Fruit fly (Drosophila melanogaster): ENCODE data around the gene HtrA2.
A peak's percentile ranks its signal among the peaks of the same experiment; 100 is the strongest.

Gene HtrA2

DNA sequence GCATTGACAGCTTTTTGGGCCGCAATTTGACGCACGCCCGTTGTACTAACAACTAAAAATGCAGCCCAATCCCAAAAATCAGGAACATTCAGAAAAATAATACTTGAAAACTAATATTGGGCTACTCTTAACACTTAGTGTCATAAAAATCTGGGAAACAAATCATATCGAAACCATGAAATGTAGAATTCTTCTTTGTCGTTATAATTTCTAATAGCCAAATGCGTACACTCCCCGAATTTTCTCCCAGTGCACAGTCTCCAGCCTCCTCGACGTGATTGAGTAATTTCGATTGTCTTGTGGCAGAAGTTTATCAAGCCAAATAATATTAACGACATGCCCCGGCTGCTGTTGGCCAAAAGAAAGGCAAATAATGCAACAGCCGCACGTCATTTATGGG, 17.6 kb downstream of the HtrA2 start:
- TF ChIP-seq CG32121 (GFP tag; IDR thresholded peaks at IDR 0.05) (no peak), Ets98B (GFP tag; IDR thresholded peaks at IDR 0.05) (no peak), D1 (tag; optimal IDR thresholded peaks at IDR 0.05) (no peak), CG10348 (GFP tag; IDR thresholded peaks at IDR 0.05) (no peak), CG12605 (GFP tag; IDR thresholded peaks at IDR 0.05) (no peak), CG13204 (GFP tag; optimal IDR thresholded peaks at IDR 0.05) (no peak), CG9948 (tag; optimal IDR thresholded peaks at IDR 0.05) (no peak)

- TF ChIP-seq Pif1B (GFP tag; optimal IDR thresholded peaks at IDR 0.05) (no peak), Pif1A (GFP tag; optimal IDR thresholded peaks at IDR 0.05) (no peak), CG34367 (tag; optimal IDR thresholded peaks at IDR 0.05) (no peak), CG8159 (tag; optimal IDR thresholded peaks at IDR 0.05) (peak; percentile 9), CG32121 (GFP tag; IDR thresholded peaks at IDR 0.05) (no peak), Ets98B (GFP tag; IDR thresholded peaks at IDR 0.05) (peak; percentile 38), EcR (GFP tag; optimal IDR thresholded peaks at IDR 0.05) (no peak), CG10348 (GFP tag; IDR thresholded peaks at IDR 0.05) (no peak), D1 (tag; optimal IDR thresholded peaks at IDR 0.05) (no peak), CG9948 (tag; optimal IDR thresholded peaks at IDR 0.05) (peak; percentile 25), gl (tag; optimal IDR thresholded peaks at IDR 0.05) (no peak), CG17806 (tag; optimal IDR thresholded peaks at IDR 0.05) (peak; percentile 6), CG15710 (tag; optimal IDR thresholded peaks at IDR 0.05) (no peak), CG13204 (GFP tag; optimal IDR thresholded peaks at IDR 0.05) (no peak), CG4496 (GFP tag; IDR thresholded peaks at IDR 0.05) (no peak), fd96Ca (GFP tag; IDR thresholded peaks at IDR 0.05) (no peak), rn (GFP tag; IDR thresholded peaks at IDR 0.05) (no peak), Snoo (tag; optimal IDR thresholded peaks at IDR 0.05) (no peak), CG8301 (tag; optimal IDR thresholded peaks at IDR 0.05) (peak; percentile 33), CG12605 (GFP tag; IDR thresholded peaks at IDR 0.05) (no peak), CG14655 (GFP tag; optimal IDR thresholded peaks at IDR 0.05) (peak; percentile 39)
Observed at dm6 chr3R:14492287-14492889, 19.1 kb downstream of the HtrA2 start.

DNA sequence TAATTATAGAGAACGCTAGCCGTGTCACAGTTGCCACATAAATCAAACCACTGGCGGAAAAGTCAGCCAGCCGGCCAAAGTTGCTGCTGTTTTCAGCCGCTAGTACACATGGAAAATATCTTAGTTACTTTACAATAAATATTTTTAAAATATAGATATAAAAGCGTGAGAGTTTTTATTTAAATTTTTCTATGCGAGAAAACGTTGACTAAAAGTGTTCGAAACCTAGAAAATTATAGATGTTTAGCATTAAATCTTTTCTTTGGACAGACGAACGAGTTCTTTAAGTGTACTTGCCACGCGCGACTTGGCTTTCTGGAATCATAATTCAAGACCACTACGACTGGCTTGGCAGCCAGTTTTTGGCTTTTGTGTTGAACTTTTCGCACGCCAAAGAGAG, 25.0 kb downstream of the HtrA2 start:
- TF ChIP-seq Snoo (tag; optimal IDR thresholded peaks at IDR 0.05) (no peak), EcR (GFP tag; optimal IDR thresholded peaks at IDR 0.05) (no peak), CG14655 (GFP tag; optimal IDR thresholded peaks at IDR 0.05) (peak; percentile 65), CG15710 (tag; optimal IDR thresholded peaks at IDR 0.05) (no peak), CG10348 (GFP tag; IDR thresholded peaks at IDR 0.05) (no peak), CG34367 (tag; optimal IDR thresholded peaks at IDR 0.05) (no peak), CG8159 (tag; optimal IDR thresholded peaks at IDR 0.05) (no peak), Pif1A (GFP tag; optimal IDR thresholded peaks at IDR 0.05) (peak; percentile 22), CG13204 (GFP tag; optimal IDR thresholded peaks at IDR 0.05) (no peak), CG12605 (GFP tag; IDR thresholded peaks at IDR 0.05) (peak; percentile 44), Pif1B (GFP tag; optimal IDR thresholded peaks at IDR 0.05) (peak; percentile 17), D1 (tag; optimal IDR thresholded peaks at IDR 0.05) (no peak), CG17806 (tag; optimal IDR thresholded peaks at IDR 0.05) (peak; percentile 1), fd96Ca (GFP tag; IDR thresholded peaks at IDR 0.05) (0 out of 3 replicates have a peak, but pooled peaks have one; percentile 53), CG4496 (GFP tag; IDR thresholded peaks at IDR 0.05) (peak; percentile 77), CG9948 (tag; optimal IDR thresholded peaks at IDR 0.05) (no peak), CG8301 (tag; optimal IDR thresholded peaks at IDR 0.05) (peak; percentile 72), Ets98B (GFP tag; IDR thresholded peaks at IDR 0.05) (peak; percentile 81), gl (tag; optimal IDR thresholded peaks at IDR 0.05) (no peak), rn (GFP tag; IDR thresholded peaks at IDR 0.05) (no peak), CG32121 (GFP tag; IDR thresholded peaks at IDR 0.05) (peak; percentile 70; the same call in 1 of the 2 replicates)

dm6 chr3R:14484533-14485267, 26.8 kb downstream of the HtrA2 start:
- TF ChIP-seq Snoo (tag; optimal IDR thresholded peaks at IDR 0.05) (no peak), CG8159 (tag; optimal IDR thresholded peaks at IDR 0.05) (peak; percentile 1)

DNA sequence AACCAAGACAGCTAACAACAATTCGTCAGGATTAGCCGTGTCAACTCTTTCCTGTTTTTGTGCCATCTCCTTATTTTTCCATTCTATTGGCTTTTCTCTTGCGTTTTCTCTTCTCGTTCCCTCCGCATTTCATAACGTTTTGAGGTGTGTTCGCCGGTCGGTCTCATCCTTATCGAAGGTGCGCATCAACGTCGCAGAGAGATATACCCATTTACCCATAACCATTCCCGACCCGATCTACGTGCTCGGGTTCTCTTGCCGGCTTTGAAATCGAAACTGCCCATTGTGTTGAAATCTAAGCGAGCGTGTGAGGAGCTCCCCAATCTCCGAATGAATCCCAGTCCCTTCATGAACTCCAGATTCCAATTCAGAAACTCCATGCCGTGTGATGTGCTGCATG, 28.5 kb downstream of the HtrA2 start:
- TF ChIP-seq Pif1B (GFP tag; optimal IDR thresholded peaks at IDR 0.05) (no peak), CG12605 (GFP tag; IDR thresholded peaks at IDR 0.05) (no peak), fd96Ca (GFP tag; IDR thresholded peaks at IDR 0.05) (no peak), CG34367 (tag; optimal IDR thresholded peaks at IDR 0.05) (no peak), D1 (tag; optimal IDR thresholded peaks at IDR 0.05) (no peak), gl (tag; optimal IDR thresholded peaks at IDR 0.05) (no peak), rn (GFP tag; IDR thresholded peaks at IDR 0.05) (no peak), Ets98B (GFP tag; IDR thresholded peaks at IDR 0.05) (no peak), CG4496 (GFP tag; IDR thresholded peaks at IDR 0.05) (no peak), CG14655 (GFP tag; optimal IDR thresholded peaks at IDR 0.05) (no peak), CG15710 (tag; optimal IDR thresholded peaks at IDR 0.05) (no peak), Snoo (tag; optimal IDR thresholded peaks at IDR 0.05) (no peak), Pif1A (GFP tag; optimal IDR thresholded peaks at IDR 0.05) (no peak), CG17806 (tag; optimal IDR thresholded peaks at IDR 0.05) (no peak), CG10348 (GFP tag; IDR thresholded peaks at IDR 0.05) (no peak), CG9948 (tag; optimal IDR thresholded peaks at IDR 0.05) (no peak), CG13204 (GFP tag; optimal IDR thresholded peaks at IDR 0.05) (no peak), EcR (GFP tag; optimal IDR thresholded peaks at IDR 0.05) (no peak), CG32121 (GFP tag; IDR thresholded peaks at IDR 0.05) (no peak)

dm6 chr3R:14481977-14482376, 29.5 kb downstream of the HtrA2 start:
- TF ChIP-seq CG15710 (tag; optimal IDR thresholded peaks at IDR 0.05) = no peak
- TF ChIP-seq CG34367 (tag; optimal IDR thresholded peaks at IDR 0.05) = no peak
- no peak for TF ChIP-seq CG9948 (tag; optimal IDR thresholded peaks at IDR 0.05)
- TF ChIP-seq CG8159 (tag; optimal IDR thresholded peaks at IDR 0.05) = no peak
- TF ChIP-seq Ets98B (GFP tag; IDR thresholded peaks at IDR 0.05) = no peak

Data from whole organism, pupa.